Fruit fly (Drosophila melanogaster): ENCODE measurements around the gene CG10969.

The CG10969 gene

DNA sequence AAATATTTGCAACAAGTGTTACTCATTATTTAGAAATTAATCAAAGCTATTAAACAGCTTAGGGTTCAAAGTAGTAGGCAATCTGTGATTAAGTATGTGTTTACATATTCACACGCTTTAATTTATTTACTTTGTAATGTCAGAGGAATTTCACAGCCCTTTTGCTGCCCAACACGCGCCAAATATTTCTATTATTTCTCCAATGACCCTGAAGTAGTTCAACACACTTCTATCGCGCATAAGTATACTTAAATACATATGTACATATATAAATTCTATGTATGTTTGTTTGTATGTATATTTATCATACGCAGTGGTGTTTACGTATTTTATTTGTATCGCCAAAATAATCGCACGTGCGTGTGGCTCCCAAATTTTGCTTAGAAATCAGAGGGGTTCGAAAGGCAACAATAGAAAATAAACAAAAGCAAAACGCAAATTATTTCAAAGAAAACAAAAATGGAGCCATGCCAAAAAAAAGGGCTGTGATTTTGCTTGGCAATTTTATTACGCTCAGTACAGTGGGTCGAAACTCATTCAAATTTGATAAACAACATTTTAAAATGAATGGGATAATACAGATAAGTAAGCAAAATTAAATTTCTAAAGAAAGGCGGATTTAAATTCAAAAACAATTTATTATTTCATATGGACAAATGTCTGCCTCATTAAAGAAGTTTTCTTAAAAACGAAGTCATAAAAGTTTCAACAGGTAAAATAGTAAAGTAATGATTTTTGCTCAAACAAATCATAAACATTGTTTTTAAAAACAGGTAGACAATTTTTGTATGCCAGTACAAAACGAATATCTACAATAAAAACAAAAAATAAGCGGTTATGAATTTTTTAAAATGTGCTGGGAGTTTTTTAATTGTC, 22.5 kb upstream of the CG10969 start (continued):
- TF ChIP-seq CG6765 (GFP tag; optimal IDR thresholded peaks at IDR 0.05) (peak; percentile 73), CG7786 (GFP tag; optimal IDR thresholded peaks at IDR 0.05) (peak; percentile 67), vvl (GFP tag; IDR thresholded peaks at IDR 0.05) (no peak), unpg (GFP tag; optimal IDR thresholded peaks at IDR 0.05) (peak; percentile 49), CG17829 (tag; optimal IDR thresholded peaks at IDR 0.05) (peak; percentile 5), Myb (GFP tag; optimal IDR thresholded peaks at IDR 0.05) (peak; percentile 35), CG10543 (GFP tag; optimal IDR thresholded peaks at IDR 0.05) (peak; percentile 50), kay (GFP tag; optimal IDR thresholded peaks at IDR 0.05) (no peak), stc (GFP tag; IDR thresholded peaks at IDR 0.05) (0 out of 2 replicates have a peak, but pooled peaks have one; percentile 21), lilli (GFP tag; optimal IDR thresholded peaks at IDR 0.05) (peak; percentile 62), Dfd (GFP tag; optimal IDR thresholded peaks at IDR 0.05) (peak in 1 of 2 experiments; percentile 44), gt (GFP tag; IDR thresholded peaks at IDR 0.05) (no peak), Gsc (GFP tag; IDR thresholded peaks at IDR 0.05) (no peak), toy (GFP tag; IDR thresholded peaks at IDR 0.05) (no peak), ind (GFP tag; optimal IDR thresholded peaks at IDR 0.05) (peak; percentile 14), gcm (GFP tag; optimal IDR thresholded peaks at IDR 0.05) (no peak), CG18476 (GFP tag; optimal IDR thresholded peaks at IDR 0.05) (peak; percentile 6), Chrac-16 (GFP tag; optimal IDR thresholded peaks at IDR 0.05) (peak; percentile 30), zen2 (GFP tag; IDR thresholded peaks at IDR 0.05; ENCODE audit: partially characterized antibody) (no peak), MESR4 (GFP tag; optimal IDR thresholded peaks at IDR 0.05) (no peak), sc (optimal IDR thresholded peaks at IDR 0.05) (no peak), sc (GFP tag; optimal IDR thresholded peaks at IDR 0.05) (no peak), Scr (GFP tag; IDR thresholded peaks at IDR 0.05; ENCODE audit: partially characterized antibody) (no peak), ap (GFP tag; IDR thresholded peaks at IDR 0.05) (no peak), dpn (GFP tag; optimal IDR thresholded peaks at IDR 0.05) (peak; percentile 24 to 83), CG12391 (tag; optimal IDR thresholded peaks at IDR 0.05) (peak; percentile 61), ranshi (GFP tag; IDR thresholded peaks at IDR 0.05) (no peak), exex (tag; optimal IDR thresholded peaks at IDR 0.05) (peak; percentile 9), Nf-YC (tag; optimal IDR thresholded peaks at IDR 0.05) (peak; percentile 33), HLH54F (GFP tag; optimal IDR thresholded peaks at IDR 0.05) (peak; percentile 54), abd-A (tag; optimal IDR thresholded peaks at IDR 0.05) (no peak), Bgb (GFP tag; IDR thresholded peaks at IDR 0.05; ENCODE audit: partially characterized antibody) (no peak), Oli (tag; optimal IDR thresholded peaks at IDR 0.05) (peak; percentile 47), CG5180 (GFP tag; optimal IDR thresholded peaks at IDR 0.05) (no peak), run (tag; optimal IDR thresholded peaks at IDR 0.05) (no peak), CG10366 (GFP tag; IDR thresholded peaks at IDR 0.05) (no peak), CG12155 (GFP tag; optimal IDR thresholded peaks at IDR 0.05) (peak; percentile 23), maf-S (GFP tag; optimal IDR thresholded peaks at IDR 0.05) (peak; percentile 38), sens (GFP tag) (peak; percentile 84), mam (GFP tag; optimal IDR thresholded peaks at IDR 0.05) (peak; percentile 68), hbn (GFP tag; IDR thresholded peaks at IDR 0.05; ENCODE audit: partially characterized antibody) (no peak), eve (GFP tag; optimal IDR thresholded peaks at IDR 0.05) (no peak), CG7928 (GFP tag; optimal IDR thresholded peaks at IDR 0.05) (peak; percentile 52), Sox102F (GFP tag; optimal IDR thresholded peaks at IDR 0.05) (peak; percentile 45), CG18262 (tag; optimal IDR thresholded peaks at IDR 0.05) (peak; percentile 29), btn (GFP tag; optimal IDR thresholded peaks at IDR 0.05) (no peak), CG3065 (GFP tag; optimal IDR thresholded peaks at IDR 0.05) (no peak), CG11696 (GFP tag; IDR thresholded peaks at IDR 0.05) (no peak), stwl (tag; optimal IDR thresholded peaks at IDR 0.05) (no peak)
